Worm (Caenorhabditis elegans): ENCODE results near the gene asp-4.

ce11 chrX:13232259-13232658, 11.0 kb upstream of the asp-4 start, which contains the start of gene bgnt-1.5:
- TF ChIP-seq unc-62 (GFP tag; optimal IDR thresholded peaks at IDR 0.05) = no peak
- no peak for TF ChIP-seq ceh-82 (tag; optimal IDR thresholded peaks at IDR 0.05)
- no peak for TF ChIP-seq snpc-4 (tag; optimal IDR thresholded peaks at IDR 0.05)
- no peak for TF ChIP-seq zag-1 (tag; optimal IDR thresholded peaks at IDR 0.05)
- TF ChIP-seq lsy-2 (tag; optimal IDR thresholded peaks at IDR 0.05) = no peak
- TF ChIP-seq nhr-21 (tag; optimal IDR thresholded peaks at IDR 0.05) = no peak
- TF ChIP-seq lin-13 (GFP tag; optimal IDR thresholded peaks at IDR 0.05) = no peak
